Fruit fly (Drosophila melanogaster) whole organism, embryonic: Measurements from ENCODE around the gene CG14052.

Experiments
- B-H2 ChIP-seq: fragments of 200-800 bp; sonication (Bioruptor generic); optimal IDR thresholded peaks from 2 replicates; lab custom pipeline; 2018; ENCODE audit warnings: missing biosample characterization, mild to moderate bottlenecking, missing genetic modification characterization
- Blimp-1 ChIP-seq: fragments of 200-800 bp; sonication (Bioruptor generic); optimal IDR thresholded peaks from 3 replicates; lab custom pipeline; 2018; ENCODE audit warnings: missing biosample characterization, missing genetic modification characterization, mild to moderate bottlenecking, moderate library complexity, missing genetic modification reagents
- Bteb2 ChIP-seq: fragments of 200-800 bp; sonication (Bioruptor generic); optimal IDR thresholded peaks from 2 replicates; lab custom pipeline; 2016; ENCODE audit warnings: missing biosample characterization, missing genetic modification characterization
- CG10431 ChIP-seq: fragments of 200-800 bp; sonication (Bioruptor generic); optimal IDR thresholded peaks from 3 replicates; lab custom pipeline; 2018; ENCODE audit warnings: missing biosample characterization, mild to moderate bottlenecking, missing genetic modification characterization
- CG12219 ChIP-seq: fragments of 200-800 bp; sonication (Bioruptor generic); optimal IDR thresholded peaks from 3 replicates; lab custom pipeline; 2018; ENCODE audit warnings: missing biosample characterization, mild to moderate bottlenecking, missing genetic modification characterization
- CG12744 ChIP-seq: fragments of 200-800 bp; sonication (Bioruptor generic); optimal IDR thresholded peaks from 2 replicates; lab custom pipeline; 2016; ENCODE audit warnings: missing biosample characterization, missing genetic modification characterization
- CG15269 ChIP-seq: fragments of 200-800 bp; sonication (Bioruptor generic); optimal IDR thresholded peaks from 2 replicates; lab custom pipeline; 2018; ENCODE audit warnings: missing biosample characterization, mild to moderate bottlenecking, missing genetic modification characterization, moderate library complexity
- CG17186 ChIP-seq: fragments of 200-800 bp; sonication (Bioruptor generic); optimal IDR thresholded peaks from 3 replicates; lab custom pipeline; 2017; ENCODE audit warnings: missing biosample characterization, missing genetic modification reagents, missing genetic modification characterization
- CG17829 ChIP-seq: fragments of 200-800 bp; optimal IDR thresholded peaks from 2 replicates; lab custom pipeline; 2019; ENCODE audit warnings: missing biosample characterization, mild to moderate bottlenecking, missing genetic modification characterization, moderate library complexity
- CG18476 ChIP-seq: fragments of 200-800 bp; sonication (Bioruptor generic); optimal IDR thresholded peaks from 2 replicates; lab custom pipeline; 2016; ENCODE audit warnings: missing biosample characterization, mild to moderate bottlenecking, missing genetic modification characterization
- CG18764 ChIP-seq: fragments of 200-800 bp; sonication (Bioruptor generic); optimal IDR thresholded peaks from 3 replicates; lab custom pipeline; 2016; ENCODE audit warnings: missing biosample characterization, missing genetic modification characterization
- CG2129 ChIP-seq: fragments of 200-800 bp; sonication (Bioruptor generic); IDR thresholded peaks from 2 replicates; pipeline ENCODE4 v1.3.6; 2022; ENCODE audit warnings: missing biosample characterization, missing genetic modification characterization; ENCODE audit not compliant: partially characterized antibody
- CG2202 ChIP-seq: fragments of 200-800 bp; sonication (Bioruptor generic); optimal IDR thresholded peaks from 2 replicates; lab custom pipeline; 2018; ENCODE audit warnings: missing biosample characterization, mild to moderate bottlenecking, missing genetic modification characterization
- CG2875 ChIP-seq: fragments of 200-800 bp; sonication (Bioruptor generic); optimal IDR thresholded peaks from 2 replicates; lab custom pipeline; 2017; ENCODE audit warnings: missing biosample characterization, mild to moderate bottlenecking, missing genetic modification characterization, missing genetic modification reagents
- CG3065 ChIP-seq: fragments of 200-800 bp; sonication (Bioruptor generic); optimal IDR thresholded peaks from 2 replicates; lab custom pipeline; 2016; ENCODE audit warnings: missing biosample characterization, missing genetic modification characterization
- CG32532 ChIP-seq: fragments of 200-800 bp; sonication (Bioruptor generic); IDR thresholded peaks from 2 replicates; pipeline ENCODE4 v1.3.6; 2022; ENCODE audit warnings: missing biosample characterization, missing genetic modification characterization
- CG32772 ChIP-seq: fragments of 200-800 bp; sonication (Bioruptor generic); IDR thresholded peaks from 2 replicates; pipeline ENCODE4 v1.3.6; 2022; ENCODE audit warnings: missing biosample characterization, missing genetic modification characterization
- CG3995 ChIP-seq: fragments of 200-800 bp; sonication (Bioruptor generic); optimal IDR thresholded peaks from 3 replicates; lab custom pipeline; 2016; ENCODE audit warnings: missing biosample characterization, missing genetic modification characterization
- CG4617 ChIP-seq: fragments of 200-800 bp; sonication (Bioruptor generic); optimal IDR thresholded peaks from 3 replicates; lab custom pipeline; 2016; ENCODE audit warnings: missing biosample characterization, missing genetic modification characterization, borderline replicate concordance
- CG5180 ChIP-seq: fragments of 200-800 bp; sonication (Bioruptor generic); optimal IDR thresholded peaks from 3 replicates; lab custom pipeline; 2017; ENCODE audit warnings: missing biosample characterization, missing genetic modification characterization, mild to moderate bottlenecking, moderate library complexity, missing genetic modification reagents
- CG6689 ChIP-seq: fragments of 200-800 bp; sonication (Bioruptor generic); IDR thresholded peaks from 2 replicates; pipeline ENCODE4 v1.3.6; 2022; ENCODE audit warnings: missing biosample characterization, missing genetic modification characterization
- CG7271 ChIP-seq: fragments of 200-800 bp; sonication (Bioruptor generic); optimal IDR thresholded peaks from 2 replicates; lab custom pipeline; 2018; ENCODE audit warnings: missing biosample characterization, mild to moderate bottlenecking, missing genetic modification characterization, moderate library complexity
- D19B ChIP-seq: fragments of 200-800 bp; sonication (Bioruptor generic); optimal IDR thresholded peaks from 2 replicates; lab custom pipeline; 2017; ENCODE audit warnings: missing biosample characterization, mild to moderate bottlenecking, missing genetic modification characterization
- Deaf1 ChIP-seq: fragments of 200-800 bp; optimal IDR thresholded peaks from 3 replicates; lab custom pipeline; 2019; ENCODE audit warnings: missing biosample characterization, mild to moderate bottlenecking, missing genetic modification characterization, moderate library complexity
- Dref ChIP-seq: fragments of 200-800 bp; sonication (Bioruptor generic); IDR thresholded peaks from 2 replicates; pipeline ENCODE4 v1.3.6; 2022; ENCODE audit warnings: missing biosample characterization, missing genetic modification characterization
- E2f1 ChIP-seq: fragments of 200-800 bp; sonication (Bioruptor generic); IDR thresholded peaks from 2 replicates; pipeline ENCODE4 v1.3.6; 2022; ENCODE audit warnings: missing biosample characterization, missing genetic modification characterization
- HmgZ ChIP-seq: fragments of 200-800 bp; sonication (Bioruptor generic); optimal IDR thresholded peaks from 2 replicates; lab custom pipeline; 2018; ENCODE audit warnings: missing biosample characterization, mild to moderate bottlenecking, missing genetic modification characterization
- Hmx ChIP-seq: fragments of 200-800 bp; sonication (Bioruptor generic); optimal IDR thresholded peaks from 2 replicates; lab custom pipeline; 2016; ENCODE audit warnings: missing biosample characterization, missing genetic modification characterization
- Jarid2 ChIP-seq: fragments of 200-800 bp; sonication (Bioruptor generic); optimal IDR thresholded peaks from 3 replicates; lab custom pipeline; 2017; ENCODE audit warnings: mild to moderate bottlenecking, missing biosample characterization, missing genetic modification reagents, missing genetic modification characterization
- Oaz ChIP-seq: fragments of 200-800 bp; sonication (Bioruptor generic); IDR thresholded peaks from 2 replicates; pipeline ENCODE4 v1.3.6; 2022; ENCODE audit warnings: missing biosample characterization, missing genetic modification characterization
- Ravus ChIP-seq: fragments of 200-800 bp; sonication (Bioruptor generic); IDR thresholded peaks from 2 replicates; pipeline ENCODE4 v1.3.6; 2022; ENCODE audit warnings: missing biosample characterization, missing genetic modification characterization
- Usf ChIP-seq: fragments of 200-800 bp; sonication (Bioruptor generic); optimal IDR thresholded peaks from 2 replicates; lab custom pipeline; 2017; ENCODE audit warnings: missing genotype, missing biosample characterization, missing genetic modification characterization
- ac ChIP-seq: fragments of 200-800 bp; sonication (Bioruptor generic); optimal IDR thresholded peaks from 3 replicates; lab custom pipeline; 2017; ENCODE audit warnings: missing biosample characterization, mild to moderate bottlenecking, missing genetic modification characterization
- al ChIP-seq: fragments of 200-800 bp; sonication (Bioruptor generic); IDR thresholded peaks from 2 replicates; pipeline ENCODE4 v1.3.6; 2022; ENCODE audit warnings: missing biosample characterization, missing genetic modification characterization
- ash1 ChIP-seq: fragments of 200-800 bp; sonication (Bioruptor generic); optimal IDR thresholded peaks from 2 replicates; lab custom pipeline; 2018; ENCODE audit warnings: missing biosample characterization, mild to moderate bottlenecking, missing genetic modification characterization
- crc ChIP-seq: fragments of 200-800 bp; sonication (Bioruptor generic); optimal IDR thresholded peaks from 2 replicates; lab custom pipeline; 2016; ENCODE audit warnings: missing biosample characterization, missing genetic modification characterization
- en ChIP-seq: fragments of 200-800 bp; sonication (Bioruptor generic); optimal IDR thresholded peaks from 2 replicates; lab custom pipeline; 2016; ENCODE audit warnings: missing biosample characterization, missing genetic modification characterization
- grau ChIP-seq: fragments of 200-800 bp; optimal IDR thresholded peaks from 3 replicates; lab custom pipeline; 2019; ENCODE audit warnings: missing biosample characterization, mild to moderate bottlenecking, missing genetic modification characterization, moderate library complexity
- mam ChIP-seq: fragments of 200-800 bp; sonication (Bioruptor generic); optimal IDR thresholded peaks from 3 replicates; lab custom pipeline; 2016; ENCODE audit warnings: missing biosample characterization, missing genetic modification characterization
- nerfin-2 ChIP-seq: fragments of 200-800 bp; sonication (Bioruptor generic); IDR thresholded peaks from 2 replicates; pipeline ENCODE4 v1.3.6; 2022; ENCODE audit warnings: missing biosample characterization, missing genetic modification characterization; ENCODE audit not compliant: partially characterized antibody
- oc ChIP-seq: fragments of 200-800 bp; sonication (Bioruptor generic); optimal IDR thresholded peaks from 2 replicates; lab custom pipeline; 2018; ENCODE audit warnings: missing biosample characterization, mild to moderate bottlenecking, missing genetic modification characterization, moderate library complexity
- pum ChIP-seq: fragments of 200-800 bp; sonication (Bioruptor generic); optimal IDR thresholded peaks from 2 replicates; lab custom pipeline; 2016; ENCODE audit warnings: missing biosample characterization, missing genetic modification characterization
- ranshi ChIP-seq: fragments of 200-800 bp; sonication (Bioruptor generic); IDR thresholded peaks from 2 replicates; pipeline ENCODE4 v1.3.6; 2022; ENCODE audit warnings: missing biosample characterization, missing genetic modification characterization
- shn ChIP-seq: fragments of 200-800 bp; sonication (Bioruptor generic); optimal IDR thresholded peaks from 3 replicates; lab custom pipeline; 2016; ENCODE audit warnings: missing biosample characterization, missing genetic modification characterization
- sob ChIP-seq: fragments of 200-800 bp; sonication (Bioruptor generic); IDR thresholded peaks from 2 replicates; pipeline ENCODE4 v1.3.6; 2022; ENCODE audit warnings: missing biosample characterization, missing genetic modification characterization
- tup ChIP-seq: fragments of 200-800 bp; sonication (Bioruptor generic); optimal IDR thresholded peaks from 2 replicates; lab custom pipeline; 2016; ENCODE audit warnings: missing biosample characterization, mild to moderate bottlenecking, missing genetic modification characterization, moderate library complexity
- tx ChIP-seq: fragments of 200-800 bp; sonication (Bioruptor generic); optimal IDR thresholded peaks from 2 replicates; lab custom pipeline; 2016; ENCODE audit warnings: missing biosample characterization, missing genetic modification characterization
- yki ChIP-seq: fragments of >200 bp; optimal IDR thresholded peaks from 3 replicates; lab custom pipeline; 2018
- z ChIP-seq: fragments of 200-800 bp; sonication (Bioruptor generic); IDR thresholded peaks from 3 replicates; pipeline ENCODE4 v1.3.6; 2022; ENCODE audit warnings: missing biosample characterization, missing genetic modification characterization
- zfh1 ChIP-seq: fragments of 200-800 bp; sonication (Bioruptor generic); IDR thresholded peaks from 3 replicates; pipeline ENCODE4 v1.3.6; 2022; ENCODE audit warnings: missing biosample characterization, missing genetic modification characterization

Gene CG14052

DNA sequence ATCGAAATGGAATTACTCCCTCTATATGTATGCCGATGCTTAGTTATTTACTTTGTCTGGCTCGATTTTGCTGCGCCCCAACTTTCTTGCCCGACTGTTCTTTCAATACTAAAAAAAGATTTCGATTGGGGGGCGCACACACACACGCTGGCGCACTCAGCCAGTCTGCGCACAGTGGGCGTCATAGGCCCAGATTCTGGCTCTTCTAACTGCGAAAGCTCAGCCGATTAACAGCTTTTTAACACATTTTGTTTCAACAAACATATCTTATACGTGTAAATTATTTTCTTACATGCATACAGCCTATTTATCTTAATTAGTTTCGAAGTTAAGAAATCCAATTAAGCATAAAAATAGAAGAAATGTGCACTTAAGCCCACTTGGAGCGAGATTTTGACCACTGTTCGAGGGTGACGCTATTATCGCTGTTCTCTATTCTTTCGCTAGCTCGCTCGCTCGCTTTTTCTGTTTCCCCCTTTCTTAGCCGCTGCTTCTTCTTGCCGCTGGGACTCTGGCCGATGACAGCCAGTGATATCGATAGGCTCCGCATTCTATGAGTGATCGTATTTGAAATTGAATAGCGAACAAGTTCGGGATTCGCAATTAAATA lies 1.3 kb upstream of the CG14052 start, which contains the start of gene Vinc (continued):
- TF ChIP-seq Hmx (GFP tag; lab: Kevin White, UChicago) (peak; percentile 76), CG3995 (GFP tag; lab: Kevin White, UChicago) (peak; percentile 41), CG17186 (peak; percentile 7), CG5180 (GFP tag; lab: Kevin White, UChicago) (peak; percentile 80), zfh1 (peak; percentile 85), CG3065 (GFP tag; lab: Kevin White, UChicago) (no peak), ash1 (peak; percentile 35), CG12744 (no peak), al (GFP tag; lab: Robert Waterston, UW) (peak; percentile 66), tup (GFP tag; lab: Kevin White, UChicago) (peak; percentile 83), CG2202 (tag; lab: Kevin White, UChicago) (peak; percentile 20), Jarid2 (GFP tag; lab: Kevin White, UChicago) (peak; percentile 86), CG18476 (GFP tag; lab: Kevin White, UChicago) (peak; percentile 78), ac (no peak), oc (tag; lab: Kevin White, UChicago) (peak; percentile 16), CG2875 (GFP tag; lab: Kevin White, UChicago) (peak; percentile 26), Oaz (peak; percentile 51; the same call in 1 of the 2 replicates), Ravus (GFP tag; lab: Robert Waterston, UW) (peak; percentile 50), Bteb2 (GFP tag; lab: Kevin White, UChicago) (peak; percentile 66), CG6689 (peak; percentile 92), Dref (GFP tag; lab: Robert Waterston, UW) (peak; percentile 85), Blimp-1 (GFP tag; lab: Kevin White, UChicago) (peak; percentile 85), CG10431 (GFP tag; lab: Kevin White, UChicago) (no peak), tx (peak; percentile 73), E2f1 (peak; percentile 83), mam (GFP tag; lab: Kevin White, UChicago) (peak; percentile 93), CG18764 (GFP tag; lab: Kevin White, UChicago) (peak; percentile 78), pum (GFP tag; lab: Kevin White, UChicago) (peak; percentile 87), shn (GFP tag; lab: Kevin White, UChicago) (peak; percentile 83), nerfin-2 (GFP tag; lab: Robert Waterston, UW) (0 out of 2 replicates have a peak, but pooled peaks have one; percentile 37), grau (tag; lab: Kevin White, UChicago) (peak; percentile 85), crc (GFP tag; lab: Kevin White, UChicago) (peak; percentile 79), CG2129 (GFP tag; lab: Robert Waterston, UW) (no peak), Usf (peak; percentile 36), en (GFP tag; lab: Kevin White, UChicago) (peak; percentile 82), sob (GFP tag; lab: Robert Waterston, UW) (peak; percentile 82), CG12219 (GFP tag; lab: Kevin White, UChicago) (peak; percentile 90), CG32772 (GFP tag; lab: Robert Waterston, UW) (peak; percentile 78), ranshi (GFP tag; lab: Robert Waterston, UW) (peak; percentile 84), CG17829 (tag; lab: Kevin White, UChicago) (peak; percentile 89), CG15269 (peak; percentile 86), HmgZ (tag; lab: Kevin White, UChicago) (peak; percentile 88), Deaf1 (tag; lab: Kevin White, UChicago) (peak; percentile 79), D19B (GFP tag; lab: Kevin White, UChicago) (peak; percentile 84), z (GFP tag; lab: Robert Waterston, UW) (no peak), yki (lab: Kevin White, UChicago) (no peak), CG7271 (no peak), CG32532 (peak; percentile 91), CG4617 (peak; percentile 14), B-H2 (GFP tag; lab: Kevin White, UChicago) (peak; percentile 76)
